Worm (Caenorhabditis elegans): ENCODE measurements around the gene atg-2.

Gene atg-2

ce11 chrX:6856793-6857192 lies 50.2 kb downstream of the atg-2 start:
- TF ChIP-seq sma-9 (GFP tag; optimal IDR thresholded peaks at IDR 0.05) (peak; percentile 7), sma-9 (tag; optimal IDR thresholded peaks at IDR 0.05) (no peak), nhr-10 (tag; optimal IDR thresholded peaks at IDR 0.05) (no peak)

DNA sequence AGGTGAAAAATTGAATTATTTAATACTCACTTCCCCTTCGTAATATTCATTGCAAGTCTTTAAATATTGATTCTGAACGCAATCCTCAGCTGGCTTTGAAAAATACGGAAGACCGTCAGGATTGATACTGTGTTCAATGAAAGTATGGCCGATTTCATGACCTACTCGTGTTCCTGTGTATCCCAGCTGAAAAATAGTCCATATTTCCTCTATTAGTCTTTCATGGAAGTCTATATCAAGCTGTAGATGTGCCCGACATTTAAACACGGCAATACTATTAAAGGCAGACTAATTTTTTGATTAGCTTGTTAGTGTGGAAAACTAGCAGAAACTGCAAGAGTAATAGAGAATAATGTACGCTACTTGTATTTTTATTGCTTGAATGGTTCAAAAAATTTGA lies 55.0 kb downstream of the atg-2 start:
- TF ChIP-seq ceh-82 (tag; optimal IDR thresholded peaks at IDR 0.05) (no peak), Y55F3AM.14 (GFP tag; optimal IDR thresholded peaks at IDR 0.05) (no peak), alr-1 (tag; optimal IDR thresholded peaks at IDR 0.05) (no peak), nhr-12 (tag; optimal IDR thresholded peaks at IDR 0.05) (no peak), snpc-4 (tag; optimal IDR thresholded peaks at IDR 0.05) (no peak), R02D3.7 (tag; optimal IDR thresholded peaks at IDR 0.05) (no peak), mbf-1 (tag; optimal IDR thresholded peaks at IDR 0.05) (no peak), zag-1 (tag; optimal IDR thresholded peaks at IDR 0.05) (no peak), ama-1 (optimal IDR thresholded peaks at IDR 0.05) (no peak), nhr-10 (tag; optimal IDR thresholded peaks at IDR 0.05) (no peak), mdl-1 (tag; optimal IDR thresholded peaks at IDR 0.05) (no peak), ztf-11 (tag; optimal IDR thresholded peaks at IDR 0.05) (no peak), nhr-6 (tag; optimal IDR thresholded peaks at IDR 0.05) (no peak), nhr-25 (tag; optimal IDR thresholded peaks at IDR 0.05) (no peak), lsy-2 (tag; optimal IDR thresholded peaks at IDR 0.05) (no peak), crh-2 (tag; optimal IDR thresholded peaks at IDR 0.05) (no peak), ztf-1 (GFP tag; conservative IDR thresholded peaks at IDR 0.05) (no peak), skn-1 (tag; optimal IDR thresholded peaks at IDR 0.05) (no peak)

ce11 chrX:6863032-6863431 lies 56.5 kb downstream of the atg-2 start, which contains the start of gene nep-4:
TSS of gene nep-4 (minus strand) at chrX:6863424.
- no peak for TF ChIP-seq blmp-1 (tag; optimal IDR thresholded peaks at IDR 0.05; ENCODE audit: insufficient read depth)
- no peak for TF ChIP-seq nhr-25 (tag; optimal IDR thresholded peaks at IDR 0.05)
- TF ChIP-seq crh-2 (tag; optimal IDR thresholded peaks at IDR 0.05), result no peak

DNA sequence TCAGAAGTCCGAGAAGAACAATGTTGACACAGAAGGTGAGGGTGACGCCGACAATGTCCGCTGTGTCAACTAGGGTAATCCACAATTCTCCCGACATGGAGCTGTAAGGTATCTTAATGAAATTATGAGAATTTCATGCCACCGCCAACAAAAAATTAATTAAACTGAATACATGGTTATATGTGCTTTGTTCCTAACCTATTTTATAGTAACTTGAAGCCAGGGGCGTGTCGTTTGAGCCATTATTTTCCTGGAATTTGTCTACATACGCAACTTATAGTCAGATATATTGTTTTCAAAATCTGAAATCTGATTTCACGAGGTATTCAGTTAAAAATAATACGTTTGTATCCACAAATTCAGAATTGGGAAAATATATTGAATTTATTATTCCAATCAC lies 59.3 kb downstream of the atg-2 start, which contains the start of gene odr-10:
Gene odr-10, minus strand, starts transcription at position 101 of the 400 bp plus-strand sequence.
- TF ChIP-seq ceh-16 (tag; optimal IDR thresholded peaks at IDR 0.05) (no peak), alr-1 (tag; optimal IDR thresholded peaks at IDR 0.05) (no peak), sma-9 (GFP tag; optimal IDR thresholded peaks at IDR 0.05) (no peak), sma-9 (tag; optimal IDR thresholded peaks at IDR 0.05) (no peak), nhr-21 (tag; optimal IDR thresholded peaks at IDR 0.05) (no peak), ama-1 (optimal IDR thresholded peaks at IDR 0.05) (no peak), skn-1 (tag; optimal IDR thresholded peaks at IDR 0.05) (no peak), nhr-77 (tag; optimal IDR thresholded peaks at IDR 0.05) (no peak), mdl-1 (tag; optimal IDR thresholded peaks at IDR 0.05) (no peak), ztf-4 (tag; optimal IDR thresholded peaks at IDR 0.05) (no peak), nhr-12 (tag; optimal IDR thresholded peaks at IDR 0.05) (no peak), unc-55 (GFP tag; optimal IDR thresholded peaks at IDR 0.05) (no peak), ZK546.5 (tag; optimal IDR thresholded peaks at IDR 0.05) (no peak), nhr-6 (tag; optimal IDR thresholded peaks at IDR 0.05) (no peak), R02D3.7 (tag; optimal IDR thresholded peaks at IDR 0.05) (no peak), crh-2 (tag; optimal IDR thresholded peaks at IDR 0.05) (no peak), gmeb-1 (tag; optimal IDR thresholded peaks at IDR 0.05) (no peak), aly-2 (tag; optimal IDR thresholded peaks at IDR 0.05) (no peak), nhr-11 (tag; optimal IDR thresholded peaks at IDR 0.05) (no peak)

Measured in whole organism, L2 larva.